Worm (Caenorhabditis elegans) whole organism, L2 larva: Measurements from ENCODE around the gene his-18.

Source experiments
- aly-2 ChIP-seq: fragments of 150-350 bp; optimal IDR thresholded peaks from 2 replicates; lab custom pipeline; 2014; ENCODE audit warnings: missing biosample characterization, missing genetic modification characterization
- fos-1 ChIP-seq: fragments of 150-350 bp; optimal IDR thresholded peaks from 2 replicates; lab custom pipeline; 2014; ENCODE audit warnings: missing biosample characterization, missing genetic modification characterization
- mdl-1 ChIP-seq, 2 experiments: fragments of 150-350 bp in 1 of 2; sonication (generic microtip) in 1 of 2; optimal IDR thresholded peaks; 2 replicates each; lab custom pipeline; 2017; ENCODE audit warnings: missing biosample characterization in 2 of 2, missing genetic modification characterization in 2 of 2
- nhr-12 ChIP-seq: fragments of 150-350 bp; optimal IDR thresholded peaks from 2 replicates; lab custom pipeline; 2014; ENCODE audit warnings: missing biosample characterization, missing genetic modification characterization

ce11 chrV:8902697-8903096 is 4.7 kb downstream of the his-18 start, which contains the start of gene frpr-12:
- TF ChIP-seq aly-2 (no peak), nhr-12 (no peak), mdl-1 (tag; optimal IDR thresholded peaks at IDR 0.05; lab: Kevin White, UChicago) (no peak), fos-1 (tag; lab: Kevin White, UChicago) (no peak)
